Fruit fly (Drosophila melanogaster) whole organism, embryonic: ENCODE results near the gene Atg8b.

Experiments
- Asciz ChIP-seq: fragments of 200-800 bp; sonication (Bioruptor generic); optimal IDR thresholded peaks from 2 replicates; lab custom pipeline; 2017; ENCODE audit warnings: missing biosample characterization, mild to moderate bottlenecking, missing genetic modification characterization, missing genetic modification reagents
- Awh ChIP-seq: fragments of 200-800 bp; sonication (Bioruptor generic); IDR thresholded peaks from 2 replicates; pipeline ENCODE4, ENCODE4 v1.3.6; 2022; ENCODE audit warnings: missing biosample characterization, missing genetic modification characterization
- Bgb ChIP-seq: fragments of 200-800 bp; sonication (Bioruptor generic); IDR thresholded peaks from 2 replicates; pipeline ENCODE4 v1.3.6; 2022; ENCODE audit warnings: missing biosample characterization, missing genetic modification characterization; ENCODE audit not compliant: partially characterized antibody
- CG10267 ChIP-seq: fragments of 200-800 bp; sonication (Bioruptor generic); optimal IDR thresholded peaks from 2 replicates; lab custom pipeline; 2018; ENCODE audit warnings: missing biosample characterization, mild to moderate bottlenecking, missing genetic modification characterization, moderate library complexity
- CG11696 ChIP-seq: fragments of 200-800 bp; sonication (Bioruptor generic); IDR thresholded peaks from 2 replicates; pipeline ENCODE4 v1.3.6; 2022; ENCODE audit warnings: missing biosample characterization, missing genetic modification characterization
- CG12071 ChIP-seq: fragments of 200-800 bp; sonication (Bioruptor generic); optimal IDR thresholded peaks from 3 replicates; lab custom pipeline; 2018; ENCODE audit warnings: missing biosample characterization, mild to moderate bottlenecking, missing genetic modification characterization
- CG14860 ChIP-seq: fragments of 200-800 bp; sonication (Bioruptor generic); IDR thresholded peaks from 3 replicates; pipeline ENCODE4 v1.3.6; 2022; ENCODE audit warnings: missing biosample characterization, missing genetic modification characterization; ENCODE audit not compliant: partially characterized antibody
- CG1647 ChIP-seq: fragments of 200-800 bp; sonication (Bioruptor generic); optimal IDR thresholded peaks from 3 replicates; lab custom pipeline; 2016; ENCODE audit warnings: missing biosample characterization, missing genetic modification characterization
- CG2116 ChIP-seq: fragments of 200-800 bp; sonication (Bioruptor generic); optimal IDR thresholded peaks from 3 replicates; lab custom pipeline; 2018; ENCODE audit warnings: missing biosample characterization, mild to moderate bottlenecking, missing genetic modification characterization
- CG2712 ChIP-seq: fragments of 200-800 bp; optimal IDR thresholded peaks from 3 replicates; lab custom pipeline; 2019; ENCODE audit warnings: missing biosample characterization, mild to moderate bottlenecking, missing genetic modification characterization, moderate library complexity
- CG2875 ChIP-seq: fragments of 200-800 bp; sonication (Bioruptor generic); optimal IDR thresholded peaks from 2 replicates; lab custom pipeline; 2017; ENCODE audit warnings: missing biosample characterization, mild to moderate bottlenecking, missing genetic modification characterization, missing genetic modification reagents
- CG30020 ChIP-seq: fragments of 200-800 bp; optimal IDR thresholded peaks from 2 replicates; lab custom pipeline; 2019; ENCODE audit warnings: missing biosample characterization, mild to moderate bottlenecking, missing genetic modification characterization, moderate library complexity
- CG34224 ChIP-seq: fragments of 200-800 bp; sonication (Bioruptor generic); IDR thresholded peaks from 3 replicates; pipeline ENCODE4 v1.3.6; 2022; ENCODE audit warnings: missing biosample characterization, missing genetic modification characterization; ENCODE audit not compliant: partially characterized antibody
- CG42726 ChIP-seq: fragments of 200-800 bp; sonication (Bioruptor generic); IDR thresholded peaks from 2 replicates; pipeline ENCODE4 v1.3.6; 2022; ENCODE audit warnings: missing biosample characterization, missing genetic modification characterization; ENCODE audit not compliant: partially characterized antibody
- CG8281 ChIP-seq: fragments of 200-800 bp; sonication (Bioruptor generic); optimal IDR thresholded peaks from 2 replicates; lab custom pipeline; 2018; ENCODE audit warnings: missing biosample characterization, mild to moderate bottlenecking, missing genetic modification characterization, moderate library complexity
- Dll ChIP-seq: fragments of 200-800 bp; sonication (Bioruptor generic); IDR thresholded peaks from 4 replicates; pipeline ENCODE4 v1.3.6; 2022; ENCODE audit warnings: missing biosample characterization, missing genetic modification characterization; ENCODE audit not compliant: partially characterized antibody
- Doc3 ChIP-seq: fragments of 200-800 bp; sonication (Bioruptor generic); IDR thresholded peaks from 3 replicates; pipeline ENCODE4 v1.3.6; 2022; ENCODE audit warnings: missing biosample characterization, missing genetic modification characterization; ENCODE audit not compliant: partially characterized antibody
- Dp ChIP-seq: fragments of 200-800 bp; sonication (Bioruptor generic); optimal IDR thresholded peaks from 2 replicates; lab custom pipeline; 2018; ENCODE audit warnings: missing biosample characterization, mild to moderate bottlenecking, missing genetic modification characterization, moderate library complexity
- Dref ChIP-seq: fragments of 200-800 bp; sonication (Bioruptor generic); IDR thresholded peaks from 2 replicates; pipeline ENCODE4 v1.3.6; 2022; ENCODE audit warnings: missing biosample characterization, missing genetic modification characterization
- E2f1 ChIP-seq: fragments of 200-800 bp; sonication (Bioruptor generic); IDR thresholded peaks from 2 replicates; pipeline ENCODE4 v1.3.6; 2022; ENCODE audit warnings: missing biosample characterization, missing genetic modification characterization
- E2f2 ChIP-seq: fragments of 200-800 bp; sonication (Bioruptor generic); IDR thresholded peaks from 2 replicates; pipeline ENCODE4 v1.3.6; 2022; ENCODE audit warnings: missing biosample characterization, missing genetic modification characterization
- HmgZ ChIP-seq: fragments of 200-800 bp; sonication (Bioruptor generic); optimal IDR thresholded peaks from 2 replicates; lab custom pipeline; 2018; ENCODE audit warnings: missing biosample characterization, mild to moderate bottlenecking, missing genetic modification characterization
- Hsf ChIP-seq: fragments of 200-800 bp; sonication (Bioruptor generic); optimal IDR thresholded peaks from 3 replicates; lab custom pipeline; 2016; ENCODE audit warnings: missing biosample characterization, missing genetic modification characterization
- MTF-1 ChIP-seq: fragments of 200-800 bp; sonication (Bioruptor generic); optimal IDR thresholded peaks from 2 replicates; lab custom pipeline; 2018; ENCODE audit warnings: missing biosample characterization, mild to moderate bottlenecking, missing genetic modification characterization, borderline replicate concordance
- NC2α ChIP-seq: fragments of 200-800 bp; sonication (Bioruptor generic); optimal IDR thresholded peaks from 2 replicates; lab custom pipeline; 2016; ENCODE audit warnings: missing biosample characterization, missing genetic modification characterization
- Nf-YC ChIP-seq: fragments of 200-800 bp; optimal IDR thresholded peaks from 3 replicates; lab custom pipeline; 2019; ENCODE audit warnings: missing biosample characterization, mild to moderate bottlenecking, missing genetic modification characterization, moderate library complexity
- PHDP ChIP-seq: fragments of 200-800 bp; sonication (Bioruptor generic); optimal IDR thresholded peaks from 3 replicates; lab custom pipeline; 2018; ENCODE audit warnings: missing biosample characterization, mild to moderate bottlenecking, missing genetic modification characterization, moderate library complexity
- Sox102F ChIP-seq: fragments of 200-800 bp; sonication (Bioruptor generic); optimal IDR thresholded peaks from 2 replicates; lab custom pipeline; 2018; ENCODE audit warnings: missing biosample characterization, mild to moderate bottlenecking, missing genetic modification characterization, moderate library complexity
- Sry-δ ChIP-seq: fragments of 200-800 bp; sonication (Bioruptor generic); optimal IDR thresholded peaks from 2 replicates; lab custom pipeline; 2016; ENCODE audit warnings: missing biosample characterization, missing genetic modification characterization
- amos ChIP-seq: fragments of 200-800 bp; sonication (Bioruptor generic); IDR thresholded peaks from 2 replicates; pipeline ENCODE4 v1.3.6; 2022; ENCODE audit warnings: missing biosample characterization, missing genetic modification characterization; ENCODE audit not compliant: partially characterized antibody
- ems ChIP-seq: fragments of 200-800 bp; sonication (Bioruptor generic); optimal IDR thresholded peaks from 3 replicates; lab custom pipeline; 2016; ENCODE audit warnings: missing biosample characterization, missing genetic modification characterization
- hbn ChIP-seq: fragments of 200-800 bp; sonication (Bioruptor generic); IDR thresholded peaks from 2 replicates; pipeline ENCODE4 v1.3.6; 2022; ENCODE audit warnings: missing biosample characterization, missing genetic modification characterization; ENCODE audit not compliant: partially characterized antibody
- kni ChIP-seq: fragments of 200-800 bp; sonication (Bioruptor generic); optimal IDR thresholded peaks from 3 replicates; lab custom pipeline; 2017; ENCODE audit warnings: mild to moderate bottlenecking, missing biosample characterization, missing genetic modification reagents, missing genetic modification characterization
- knrl ChIP-seq: fragments of 200-800 bp; sonication (Bioruptor generic); IDR thresholded peaks from 3 replicates; pipeline ENCODE4 v1.3.6; 2022; ENCODE audit warnings: missing biosample characterization, missing genetic modification characterization; ENCODE audit not compliant: partially characterized antibody
- nerfin-1 ChIP-seq: fragments of 200-800 bp; sonication (Bioruptor generic); optimal IDR thresholded peaks from 3 replicates; lab custom pipeline; 2019; ENCODE audit warnings: missing biosample characterization, mild to moderate bottlenecking, missing genetic modification characterization, moderate library complexity
- nerfin-2 ChIP-seq: fragments of 200-800 bp; sonication (Bioruptor generic); IDR thresholded peaks from 2 replicates; pipeline ENCODE4 v1.3.6; 2022; ENCODE audit warnings: missing biosample characterization, missing genetic modification characterization; ENCODE audit not compliant: partially characterized antibody
- nmo ChIP-seq: fragments of 200-800 bp; sonication (Bioruptor generic); optimal IDR thresholded peaks from 2 replicates; lab custom pipeline; 2018; ENCODE audit warnings: missing biosample characterization, mild to moderate bottlenecking, missing genetic modification characterization, moderate library complexity
- phol ChIP-seq: fragments of 200-800 bp; sonication (Bioruptor generic); optimal IDR thresholded peaks from 3 replicates; lab custom pipeline; 2018; ENCODE audit warnings: missing biosample characterization, mild to moderate bottlenecking, missing genetic modification characterization, moderate library complexity
- row ChIP-seq: fragments of 200-800 bp; sonication (Bioruptor generic); IDR thresholded peaks from 3 replicates; pipeline ENCODE4 v1.3.6; 2022; ENCODE audit warnings: missing biosample characterization, missing genetic modification characterization
- scrt ChIP-seq: fragments of 200-800 bp; sonication (Bioruptor generic); optimal IDR thresholded peaks from 2 replicates; lab custom pipeline; 2018; ENCODE audit warnings: missing biosample characterization, mild to moderate bottlenecking, missing genetic modification characterization, moderate library complexity
- sens ChIP-seq: fragments of 200-800 bp; sonication (Bioruptor generic); peaks from one replicate; lab custom pipeline; 2016; ENCODE audit warnings: missing biosample characterization, missing genetic modification characterization
- sna ChIP-seq: fragments of 200-800 bp; sonication (Bioruptor generic); IDR thresholded peaks from 2 replicates; pipeline ENCODE4 v1.3.6; 2022; ENCODE audit warnings: missing biosample characterization, missing genetic modification characterization; ENCODE audit not compliant: partially characterized antibody
- sqz ChIP-seq: fragments of 200-800 bp; sonication (Bioruptor generic); optimal IDR thresholded peaks from 3 replicates; lab custom pipeline; 2018; ENCODE audit warnings: missing biosample characterization, mild to moderate bottlenecking, missing genetic modification characterization
- tup ChIP-seq: fragments of 200-800 bp; sonication (Bioruptor generic); optimal IDR thresholded peaks from 2 replicates; lab custom pipeline; 2016; ENCODE audit warnings: missing biosample characterization, mild to moderate bottlenecking, missing genetic modification characterization, moderate library complexity
- vnd ChIP-seq: fragments of 200-800 bp; sonication (Bioruptor generic); IDR thresholded peaks from 3 replicates; pipeline ENCODE4 v1.3.6; 2022; ENCODE audit warnings: missing biosample characterization, missing genetic modification characterization; ENCODE audit not compliant: partially characterized antibody
- z ChIP-seq: fragments of 200-800 bp; sonication (Bioruptor generic); IDR thresholded peaks from 3 replicates; pipeline ENCODE4 v1.3.6; 2022; ENCODE audit warnings: missing biosample characterization, missing genetic modification characterization
- zen ChIP-seq: fragments of 200-800 bp; sonication (Bioruptor generic); optimal IDR thresholded peaks from 3 replicates; lab custom pipeline; 2018; ENCODE audit warnings: missing biosample characterization, mild to moderate bottlenecking, missing genetic modification characterization, moderate library complexity
- zen2 ChIP-seq: fragments of 200-800 bp; sonication (Bioruptor generic); IDR thresholded peaks from 3 replicates; pipeline ENCODE4 v1.3.6; 2022; ENCODE audit warnings: missing biosample characterization, missing genetic modification characterization; ENCODE audit not compliant: partially characterized antibody

The Atg8b gene

dm6 chr3R:17684854-17685253 is 40.0 kb downstream of the Atg8b start, which contains the start of the genes CG31251 and CG31360 (continued):
- TF ChIP-seq z (GFP tag; lab: Robert Waterston, UW) (no peak), hbn (GFP tag; lab: Robert Waterston, UW) (peak; percentile 88), CG2875 (no peak), Dll (GFP tag; lab: Robert Waterston, UW) (peak; percentile 95), scrt (no peak), Dp (GFP tag; lab: Kevin White, UChicago) (peak; percentile 37), E2f2 (GFP tag; lab: Robert Waterston, UW) (0 out of 2 replicates have a peak, but pooled peaks have one; percentile 23), ems (GFP tag; lab: Kevin White, UChicago) (no peak), CG2712 (tag; lab: Kevin White, UChicago) (peak; percentile 11), amos (GFP tag; lab: Robert Waterston, UW) (peak; percentile 72), Awh (GFP tag; lab: Robert Waterston, UW) (no peak), CG8281 (no peak), sens (peak; percentile 55), nmo (GFP tag; lab: Kevin White, UChicago) (peak; percentile 25), sna (GFP tag; lab: Robert Waterston, UW) (peak; percentile 91), Doc3 (GFP tag; lab: Robert Waterston, UW) (peak; percentile 91), HmgZ (tag; lab: Kevin White, UChicago) (peak; percentile 23), tup (GFP tag; lab: Kevin White, UChicago) (no peak), CG12071 (GFP tag; lab: Kevin White, UChicago) (no peak), zen (tag; lab: Kevin White, UChicago) (peak; percentile 19), CG1647 (GFP tag; lab: Kevin White, UChicago) (no peak), vnd (peak; percentile 77), CG30020 (tag; lab: Kevin White, UChicago) (peak; percentile 28), sqz (no peak), row (GFP tag; lab: Robert Waterston, UW) (peak; percentile 59; the same call in 2 of the 3 replicates), nerfin-2 (GFP tag; lab: Robert Waterston, UW) (peak; percentile 82), Nf-YC (tag; lab: Kevin White, UChicago) (peak; percentile 48), knrl (peak; percentile 82), PHDP (tag; lab: Kevin White, UChicago) (peak; percentile 3), Sox102F (GFP tag; lab: Kevin White, UChicago) (no peak), Hsf (GFP tag; lab: Kevin White, UChicago) (peak; percentile 7), Sry-δ (GFP tag; lab: Kevin White, UChicago) (peak; percentile 57), Asciz (no peak), CG42726 (GFP tag; lab: Robert Waterston, UW) (0 out of 2 replicates have a peak, but pooled peaks have one; percentile 3), kni (no peak), MTF-1 (GFP tag; lab: Kevin White, UChicago) (no peak), zen2 (GFP tag; lab: Robert Waterston, UW) (peak; percentile 85; the same call in 2 of the 3 replicates), E2f1 (no peak), Dref (GFP tag; lab: Robert Waterston, UW) (peak; percentile 64), Bgb (GFP tag; lab: Robert Waterston, UW) (peak; percentile 73), CG10267 (tag; lab: Kevin White, UChicago) (peak; percentile 34), phol (tag; lab: Kevin White, UChicago) (peak; percentile 41), CG14860 (GFP tag; lab: Robert Waterston, UW) (peak; percentile 89), CG34224 (GFP tag; lab: Robert Waterston, UW) (peak; percentile 95), CG11696 (GFP tag; lab: Robert Waterston, UW) (no peak), CG2116 (GFP tag; lab: Kevin White, UChicago) (peak; percentile 32), nerfin-1 (no peak), NC2α (no peak)
